Worm (Caenorhabditis elegans): Measurements from ENCODE around the gene srw-12.

Gene srw-12

ce11 chrV:15189567-15189966, 48.9 kb downstream of the srw-12 start, which contains the start of gene cyn-3 (continued):
- TF ChIP-seq unc-130 (tag; optimal IDR thresholded peaks at IDR 0.05) (peak; percentile 83), lin-14 (GFP tag; optimal IDR thresholded peaks at IDR 0.05) (peak; percentile 92), aly-2 (tag; optimal IDR thresholded peaks at IDR 0.05) (peak; percentile 83), swsn-7 (tag; optimal IDR thresholded peaks at IDR 0.05) (peak; percentile 90), sup-37 (GFP tag; optimal IDR thresholded peaks at IDR 0.05) (peak; percentile 32), mab-9 (GFP tag; IDR thresholded peaks at IDR 0.05) (0 out of 2 replicates have a peak, but pooled peaks have one; percentile 26), F16B12.6 (tag; optimal IDR thresholded peaks at IDR 0.05) (peak; percentile 74), dsc-1 (tag; optimal IDR thresholded peaks at IDR 0.05) (peak; percentile 88), mef-2 (tag; optimal IDR thresholded peaks at IDR 0.05) (peak; percentile 73), lir-3 (tag; optimal IDR thresholded peaks at IDR 0.05; ENCODE audit: poor library complexity) (peak; percentile 64), zip-4 (GFP tag; optimal IDR thresholded peaks at IDR 0.05) (peak; percentile 52), efl-1 (optimal IDR thresholded peaks at IDR 0.05) (peak; percentile 91 to 100), efl-1 (GFP tag; optimal IDR thresholded peaks at IDR 0.05 in 1 of 2) (peak; percentile 99 to 100), unc-62 (GFP tag; optimal IDR thresholded peaks at IDR 0.05) (no peak), lin-15B (tag; optimal IDR thresholded peaks at IDR 0.05) (peak; percentile 96), hlh-17 (GFP tag; optimal IDR thresholded peaks at IDR 0.05; ENCODE audit: borderline replicate concordance) (no peak), nhr-28 (tag; optimal IDR thresholded peaks at IDR 0.05) (no peak), tlp-1 (tag; optimal IDR thresholded peaks at IDR 0.05) (no peak), sox-4 (tag; optimal IDR thresholded peaks at IDR 0.05) (peak; percentile 73), pax-3 (tag; optimal IDR thresholded peaks at IDR 0.05) (peak; percentile 92), nhr-76 (tag; optimal IDR thresholded peaks at IDR 0.05) (no peak), skn-1 (tag; optimal IDR thresholded peaks at IDR 0.05) (peak; percentile 90), ceh-82 (tag; optimal IDR thresholded peaks at IDR 0.05) (peak; percentile 80 to 95 (median 81)), ets-5 (GFP tag; IDR thresholded peaks at IDR 0.05) (no peak), unc-30 (tag; optimal IDR thresholded peaks at IDR 0.05) (no peak), nhr-47 (tag; optimal IDR thresholded peaks at IDR 0.05) (peak; percentile 95), C34B4.2 (tag; optimal IDR thresholded peaks at IDR 0.05) (no peak), egl-27 (tag; optimal IDR thresholded peaks at IDR 0.05) (no peak), ceh-63 (GFP tag; optimal IDR thresholded peaks at IDR 0.05) (no peak), lin-13 (GFP tag; optimal IDR thresholded peaks at IDR 0.05) (peak; percentile 89), tbx-2 (tag; optimal IDR thresholded peaks at IDR 0.05) (peak; percentile 94), ceh-90 (tag; optimal IDR thresholded peaks at IDR 0.05) (no peak), grh-1 (GFP tag; IDR thresholded peaks at IDR 0.05) (peak; percentile 87), vab-15 (tag; optimal IDR thresholded peaks at IDR 0.05) (peak; percentile 57), lsy-2 (tag; optimal IDR thresholded peaks at IDR 0.05) (peak; percentile 91 to 95), C16A3.4 (tag; optimal IDR thresholded peaks at IDR 0.05) (peak; percentile 95), unc-86 (tag; optimal IDR thresholded peaks at IDR 0.05) (peak; percentile 90), rnt-1 (tag; optimal IDR thresholded peaks at IDR 0.05) (peak; percentile 92), lin-39 (tag; optimal IDR thresholded peaks at IDR 0.05) (peak; percentile 86), nhr-20 (tag; optimal IDR thresholded peaks at IDR 0.05) (peak; percentile 93), hlh-4 (tag; optimal IDR thresholded peaks at IDR 0.05) (no peak), ztf-4 (tag; optimal IDR thresholded peaks at IDR 0.05) (peak; percentile 79), nhr-12 (tag; optimal IDR thresholded peaks at IDR 0.05) (no peak), efl-3 (GFP tag; optimal IDR thresholded peaks at IDR 0.05) (no peak), nhr-11 (tag; optimal IDR thresholded peaks at IDR 0.05) (peak; percentile 50), alr-1 (tag; optimal IDR thresholded peaks at IDR 0.05; ENCODE audit: borderline replicate concordance) (no peak), nhr-71 (tag; optimal IDR thresholded peaks at IDR 0.05) (peak; percentile 95), xbp-1 (tag; optimal IDR thresholded peaks at IDR 0.05) (peak; percentile 92), jun-1 (tag; optimal IDR thresholded peaks at IDR 0.05) (peak; percentile 88)
